Fruit fly (Drosophila melanogaster) whole organism: ENCODE measurements around the gene Takl2.

ENCODE experiments used
- Dll ChIP-seq: fragments of >200 bp; optimal IDR thresholded peaks from 2 replicates; lab custom pipeline; 2017
- EcR ChIP-seq, 2 experiments: fragments of >200 bp; optimal IDR thresholded peaks; 2 replicates each; lab custom pipeline; 2017; ENCODE audit warnings: missing biosample characterization in 2 of 2, missing genetic modification characterization in 2 of 2, missing genetic modification reagents in 2 of 2
- pan ChIP-seq: fragments of >200 bp; optimal IDR thresholded peaks from 2 replicates; lab custom pipeline; 2017
- psq ChIP-seq: fragments of >200 bp; optimal IDR thresholded peaks from 2 replicates; lab custom pipeline; 2017
- usp ChIP-seq: fragments of >200 bp; optimal IDR thresholded peaks from 2 replicates; lab custom pipeline; 2017; ENCODE audit warnings: missing biosample characterization, missing genetic modification characterization, mixed read lengths

The Takl2 gene

dm6 chr3R:22684044-22684947, 49.4 kb downstream of the Takl2 start:
- TF ChIP-seq Dll (lab: Kevin White, UChicago) (no peak), EcR (GFP tag; optimal IDR thresholded peaks at IDR 0.05; lab: Kevin White, UChicago) (no peak), pan (lab: Kevin White, UChicago) (no peak), psq (lab: Kevin White, UChicago) (no peak), usp (no peak)
